Fruit fly (Drosophila melanogaster) whole organism, embryonic: ENCODE measurements around the gene Pgm1.
A peak's percentile ranks its signal among the peaks of the same experiment; 100 is the strongest.

Experiments used
- C15 ChIP-seq: fragments of 200-800 bp; sonication (Bioruptor generic); IDR thresholded peaks from 3 replicates; pipeline ENCODE4 v1.3.6; 2022; ENCODE audit warnings: missing biosample characterization, missing genetic modification characterization
- CG10543 ChIP-seq: fragments of 200-800 bp; sonication (Bioruptor generic); optimal IDR thresholded peaks from 3 replicates; lab custom pipeline; 2017; ENCODE audit warnings: missing biosample characterization, mild to moderate bottlenecking, missing genetic modification characterization, moderate library complexity
- CG11247 ChIP-seq: fragments of 200-800 bp; sonication (Bioruptor generic); IDR thresholded peaks from 2 replicates; pipeline ENCODE4 v1.3.6; 2022; ENCODE audit warnings: missing biosample characterization, missing genetic modification characterization
- CG12071 ChIP-seq: fragments of 200-800 bp; sonication (Bioruptor generic); optimal IDR thresholded peaks from 3 replicates; lab custom pipeline; 2018; ENCODE audit warnings: missing biosample characterization, mild to moderate bottlenecking, missing genetic modification characterization
- CG12104 ChIP-seq: fragments of 200-800 bp; sonication (Bioruptor generic); optimal IDR thresholded peaks from 3 replicates; lab custom pipeline; 2016; ENCODE audit warnings: missing biosample characterization, missing genetic modification characterization
- CG1233 ChIP-seq: fragments of 200-800 bp; sonication (Bioruptor generic); optimal IDR thresholded peaks from 4 replicates; lab custom pipeline; 2018; ENCODE audit warnings: missing biosample characterization, mild to moderate bottlenecking, missing genetic modification characterization
- CG12391 ChIP-seq: fragments of 200-800 bp; sonication (Bioruptor generic); optimal IDR thresholded peaks from 3 replicates; lab custom pipeline; 2018; ENCODE audit warnings: missing biosample characterization, mild to moderate bottlenecking, missing genetic modification characterization, moderate library complexity
- CG13123 ChIP-seq: fragments of 200-800 bp; sonication (Bioruptor generic); optimal IDR thresholded peaks from 2 replicates; lab custom pipeline; 2016; ENCODE audit warnings: missing biosample characterization, missing genetic modification characterization
- CG13775 ChIP-seq: fragments of 200-800 bp; sonication (Bioruptor generic); optimal IDR thresholded peaks from 3 replicates; lab custom pipeline; 2017; ENCODE audit warnings: missing biosample characterization, mild to moderate bottlenecking, missing genetic modification characterization
- CG14441 ChIP-seq: fragments of 200-800 bp; sonication (Bioruptor generic); IDR thresholded peaks from 2 replicates; pipeline ENCODE4 v1.3.6; 2022; ENCODE audit warnings: missing biosample characterization, missing genetic modification characterization
- CG16779 ChIP-seq: fragments of 200-800 bp; sonication (Bioruptor generic); IDR thresholded peaks from 2 replicates; pipeline ENCODE4 v1.3.6; 2022; ENCODE audit warnings: missing biosample characterization, missing genetic modification characterization
- CG17385 ChIP-seq: fragments of 200-800 bp; sonication (Bioruptor generic); optimal IDR thresholded peaks from 3 replicates; lab custom pipeline; 2018; ENCODE audit warnings: missing biosample characterization, mild to moderate bottlenecking, missing genetic modification characterization
- CG18262 ChIP-seq: fragments of 200-800 bp; optimal IDR thresholded peaks from 3 replicates; lab custom pipeline; 2019; ENCODE audit warnings: missing biosample characterization, mild to moderate bottlenecking, missing genetic modification characterization, moderate library complexity
- CG2199 ChIP-seq: fragments of 200-800 bp; sonication (Bioruptor generic); IDR thresholded peaks from 3 replicates; pipeline ENCODE4 v1.3.6; 2022; ENCODE audit warnings: missing biosample characterization, missing genetic modification characterization
- CG2202 ChIP-seq: fragments of 200-800 bp; sonication (Bioruptor generic); optimal IDR thresholded peaks from 2 replicates; lab custom pipeline; 2018; ENCODE audit warnings: missing biosample characterization, mild to moderate bottlenecking, missing genetic modification characterization
- CG3838 ChIP-seq: fragments of 200-800 bp; sonication (Bioruptor generic); optimal IDR thresholded peaks from 3 replicates; lab custom pipeline; 2016; ENCODE audit warnings: missing biosample characterization, missing genetic modification characterization
- CG43689 ChIP-seq: fragments of 200-800 bp; sonication (Bioruptor generic); IDR thresholded peaks from 2 replicates; pipeline ENCODE4 v1.3.6; 2022; ENCODE audit warnings: missing biosample characterization, missing genetic modification characterization
- CG4617 ChIP-seq: fragments of 200-800 bp; sonication (Bioruptor generic); optimal IDR thresholded peaks from 3 replicates; lab custom pipeline; 2016; ENCODE audit warnings: missing biosample characterization, missing genetic modification characterization, borderline replicate concordance
- CG8924 ChIP-seq: fragments of 200-800 bp; optimal IDR thresholded peaks from 3 replicates; lab custom pipeline; 2019; ENCODE audit warnings: missing biosample characterization, mild to moderate bottlenecking, missing genetic modification characterization, moderate library complexity
- CG9797 ChIP-seq: fragments of 200-800 bp; sonication (Bioruptor generic); optimal IDR thresholded peaks from 3 replicates; lab custom pipeline; 2018; ENCODE audit warnings: missing biosample characterization, mild to moderate bottlenecking, missing genetic modification characterization
- Ets97D ChIP-seq: fragments of 200-800 bp; sonication (Bioruptor generic); optimal IDR thresholded peaks from 3 replicates; lab custom pipeline; 2016; ENCODE audit warnings: missing biosample characterization, missing genetic modification characterization
- HmgZ ChIP-seq: fragments of 200-800 bp; sonication (Bioruptor generic); optimal IDR thresholded peaks from 2 replicates; lab custom pipeline; 2018; ENCODE audit warnings: missing biosample characterization, mild to moderate bottlenecking, missing genetic modification characterization
- Hr39 ChIP-seq: fragments of >200 bp; optimal IDR thresholded peaks from 2 replicates; lab custom pipeline; 2017
- MBD-R2 ChIP-seq: fragments of 200-800 bp; sonication (Bioruptor generic); IDR thresholded peaks from 2 replicates; pipeline ENCODE4 v1.3.6; 2022; ENCODE audit warnings: missing biosample characterization, missing genetic modification characterization
- Max ChIP-seq: fragments of 200-800 bp; sonication (Bioruptor generic); optimal IDR thresholded peaks from 2 replicates; lab custom pipeline; 2016; ENCODE audit warnings: missing biosample characterization, mild to moderate bottlenecking, missing genetic modification characterization
- Nf-YA ChIP-seq: fragments of 200-800 bp; sonication (Bioruptor generic); IDR thresholded peaks from 2 replicates; pipeline ENCODE4 v1.3.6; 2022; ENCODE audit warnings: missing biosample characterization, missing genetic modification characterization
- ab ChIP-seq: fragments of 200-800 bp; sonication (Bioruptor generic); optimal IDR thresholded peaks from 2 replicates; lab custom pipeline; 2016; ENCODE audit warnings: missing biosample characterization, missing genetic modification characterization
- bcd ChIP-seq: fragments of 200-800 bp; sonication (Bioruptor generic); optimal IDR thresholded peaks from 2 replicates; lab custom pipeline; 2017; ENCODE audit warnings: missing biosample characterization, mild to moderate bottlenecking, missing genetic modification characterization
- bowl ChIP-seq: fragments of 200-800 bp; sonication (Bioruptor generic); IDR thresholded peaks from 2 replicates; pipeline ENCODE4 v1.3.6; 2022; ENCODE audit warnings: missing biosample characterization, missing genetic modification characterization
- cad ChIP-seq: fragments of >200 bp; optimal IDR thresholded peaks from 2 replicates; lab custom pipeline; 2017; ENCODE audit warnings: missing biosample characterization, missing genetic modification characterization
- crc ChIP-seq: fragments of 200-800 bp; sonication (Bioruptor generic); optimal IDR thresholded peaks from 2 replicates; lab custom pipeline; 2016; ENCODE audit warnings: missing biosample characterization, missing genetic modification characterization
- dati ChIP-seq: fragments of 200-800 bp; sonication (Bioruptor generic); IDR thresholded peaks from 2 replicates; pipeline ENCODE4 v1.3.6; 2022; ENCODE audit warnings: missing biosample characterization, missing genetic modification characterization
- dpn ChIP-seq, 2 experiments: fragments of 200-800 bp; sonication (Bioruptor generic); optimal IDR thresholded peaks; 3 replicates each; lab custom pipeline; 2016; ENCODE audit warnings: missing biosample characterization in 2 of 2, missing genetic modification characterization in 2 of 2
- eve ChIP-seq, 2 experiments: fragments of >200 bp; optimal IDR thresholded peaks; 2 replicates each; lab custom pipeline; 2017; ENCODE audit warnings: missing biosample characterization in 2 of 2, missing genetic modification characterization in 2 of 2
- ftz-f1 ChIP-seq: fragments of 200-800 bp; sonication (Bioruptor generic); optimal IDR thresholded peaks from 2 replicates; lab custom pipeline; 2016; ENCODE audit warnings: missing biosample characterization, missing genetic modification characterization
- gsb ChIP-seq: fragments of 200-800 bp; sonication (Bioruptor generic); IDR thresholded peaks from 2 replicates; pipeline ENCODE4 v1.3.6; 2022; ENCODE audit warnings: missing biosample characterization, missing genetic modification characterization
- hkb ChIP-seq, 2 experiments: fragments of 200-800 bp in 1 of 2; fragments of >200 bp in 1 of 2; sonication (Bioruptor generic) in 1 of 2; IDR thresholded peaks in 1 of 2; optimal IDR thresholded peaks in 1 of 2; 2 replicates each; pipeline versions ENCODE4 v1.3.6 to Lab custom; 2017 to 2022; ENCODE audit warnings: missing biosample characterization in 1 of 2, missing genetic modification characterization in 1 of 2
- pita ChIP-seq: fragments of 200-800 bp; sonication (Bioruptor generic); optimal IDR thresholded peaks from 2 replicates; lab custom pipeline; 2017; ENCODE audit warnings: missing biosample characterization, mild to moderate bottlenecking, missing genetic modification characterization
- pros ChIP-seq: fragments of 200-800 bp; sonication (Bioruptor generic); optimal IDR thresholded peaks from 3 replicates; lab custom pipeline; 2019; ENCODE audit warnings: missing biosample characterization, mild to moderate bottlenecking, missing genetic modification characterization, moderate library complexity
- repo ChIP-seq: fragments of 200-800 bp; sonication (Bioruptor generic); optimal IDR thresholded peaks from 2 replicates; lab custom pipeline; 2016; ENCODE audit warnings: missing biosample characterization, missing genetic modification characterization
- schlank ChIP-seq: fragments of 200-800 bp; sonication (Bioruptor generic); optimal IDR thresholded peaks from 2 replicates; lab custom pipeline; 2018; ENCODE audit warnings: missing biosample characterization, mild to moderate bottlenecking, missing genetic modification characterization
- seq ChIP-seq: fragments of 200-800 bp; sonication (Bioruptor generic); IDR thresholded peaks from 2 replicates; pipeline ENCODE4 v1.3.6; 2022; ENCODE audit warnings: missing biosample characterization, missing genetic modification characterization
- sima ChIP-seq: fragments of 200-800 bp; sonication (Bioruptor generic); optimal IDR thresholded peaks from 2 replicates; lab custom pipeline; 2016; ENCODE audit warnings: missing biosample characterization, missing genetic modification characterization
- slbo ChIP-seq: fragments of 200-800 bp; sonication (Bioruptor generic); IDR thresholded peaks from 2 replicates; pipeline ENCODE4 v1.3.6; 2022; ENCODE audit warnings: missing biosample characterization, missing genetic modification characterization
- sob ChIP-seq: fragments of 200-800 bp; sonication (Bioruptor generic); IDR thresholded peaks from 2 replicates; pipeline ENCODE4 v1.3.6; 2022; ENCODE audit warnings: missing biosample characterization, missing genetic modification characterization
- stwl ChIP-seq: fragments of 200-800 bp; sonication (Bioruptor generic); optimal IDR thresholded peaks from 3 replicates; lab custom pipeline; 2018; ENCODE audit warnings: missing biosample characterization, mild to moderate bottlenecking, missing genetic modification characterization, moderate library complexity
- tgo ChIP-seq: fragments of 200-800 bp; sonication (Bioruptor generic); IDR thresholded peaks from 3 replicates; pipeline ENCODE4 v1.3.6; 2022; ENCODE audit warnings: missing biosample characterization, missing genetic modification characterization
- tio ChIP-seq: fragments of 200-800 bp; sonication (Bioruptor generic); optimal IDR thresholded peaks from 2 replicates; lab custom pipeline; 2017; ENCODE audit warnings: missing biosample characterization, missing genetic modification characterization, inconsistent platforms
- unpg ChIP-seq: fragments of 200-800 bp; sonication (Bioruptor generic); optimal IDR thresholded peaks from 3 replicates; lab custom pipeline; 2018; ENCODE audit warnings: missing biosample characterization, mild to moderate bottlenecking, missing genetic modification characterization, moderate library complexity
- vvl ChIP-seq: fragments of 200-800 bp; sonication (Bioruptor generic); IDR thresholded peaks from 2 replicates; pipeline ENCODE4 v1.3.6; 2022; ENCODE audit warnings: missing biosample characterization, missing genetic modification characterization
- yki ChIP-seq: fragments of >200 bp; optimal IDR thresholded peaks from 3 replicates; lab custom pipeline; 2018

Pgm1 gene

DNA sequence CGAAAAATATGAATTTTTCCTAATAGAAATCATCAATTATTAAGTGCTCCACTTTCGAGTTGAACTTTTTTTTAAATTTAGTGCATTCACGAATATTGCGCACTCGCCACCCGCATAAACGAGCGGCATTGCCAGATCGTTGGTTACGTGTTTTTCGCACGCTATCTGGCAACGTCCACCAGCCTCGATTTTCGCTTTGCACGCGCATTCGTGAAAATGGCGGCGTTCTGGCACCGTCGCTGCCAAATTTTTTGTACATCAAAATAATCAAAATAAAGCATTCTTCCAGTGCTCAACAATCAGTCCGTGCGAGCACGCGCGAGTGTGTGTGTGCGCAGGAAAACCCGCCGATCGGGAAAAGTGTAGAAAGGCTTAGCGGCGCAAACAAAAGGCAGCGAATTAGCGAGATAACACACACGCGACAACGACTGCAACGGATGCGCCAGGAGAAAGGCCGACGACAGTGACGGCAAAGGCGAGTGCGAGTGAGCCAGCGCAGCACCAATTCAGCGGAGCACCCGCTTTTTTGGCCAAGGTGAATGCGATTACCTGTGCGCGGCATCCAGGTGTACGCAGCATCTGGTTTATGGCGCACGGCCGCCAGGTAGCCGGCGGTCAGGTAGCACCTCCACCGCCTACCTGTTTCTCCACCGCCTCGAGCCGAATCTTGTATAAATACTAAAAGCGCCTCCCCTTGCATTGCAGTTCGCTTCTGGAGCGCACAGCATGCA is 14.6 kb downstream of the Pgm1 start (continued):
- TF ChIP-seq repo (GFP tag; lab: Kevin White, UChicago): peak; percentile 58
- 0 out of 2 replicates have a peak, but pooled peaks have one; percentile 23 for TF ChIP-seq gsb
- TF ChIP-seq Ets97D (GFP tag; lab: Kevin White, UChicago): peak; percentile 92
- no peak for TF ChIP-seq CG10543 (GFP tag; lab: Kevin White, UChicago)
- TF ChIP-seq unpg (GFP tag; lab: Kevin White, UChicago): peak; percentile 86
- TF ChIP-seq hkb (optimal IDR thresholded peaks at IDR 0.05; lab: Kevin White, UChicago): no peak
- TF ChIP-seq hkb (GFP tag; IDR thresholded peaks at IDR 0.05; lab: Robert Waterston, UW): peak; percentile 90
- TF ChIP-seq CG3838 (GFP tag; lab: Kevin White, UChicago): peak; percentile 46
- TF ChIP-seq stwl (tag; lab: Kevin White, UChicago): peak; percentile 13
- peak; percentile 90 for TF ChIP-seq CG12391 (tag; lab: Kevin White, UChicago)
- TF ChIP-seq CG12071 (GFP tag; lab: Kevin White, UChicago): no peak
- TF ChIP-seq crc (GFP tag; lab: Kevin White, UChicago): peak; percentile 77
- TF ChIP-seq slbo (GFP tag; lab: Robert Waterston, UW): peak; percentile 86
- TF ChIP-seq CG1233 (GFP tag; lab: Kevin White, UChicago): peak; percentile 79
- peak; percentile 91 for TF ChIP-seq CG8924 (tag; lab: Kevin White, UChicago)
- TF ChIP-seq HmgZ: peak; percentile 92
- no peak for TF ChIP-seq Hr39 (lab: Kevin White, UChicago)
- TF ChIP-seq pros (GFP tag; lab: Kevin White, UChicago): no peak
- peak; percentile 62 for TF ChIP-seq cad (GFP tag; lab: Kevin White, UChicago)
- no peak for TF ChIP-seq CG9797
- peak; percentile 30; the same call in 1 of the 2 replicates for TF ChIP-seq dati (GFP tag; lab: Robert Waterston, UW)
- TF ChIP-seq C15 (GFP tag; lab: Robert Waterston, UW): peak; percentile 68; the same call in 1 of the 3 replicates
- peak; percentile 84 for TF ChIP-seq bcd
- peak; percentile 83 for TF ChIP-seq seq (GFP tag; lab: Robert Waterston, UW)
- TF ChIP-seq pita: no peak
- TF ChIP-seq CG11247: peak; percentile 56
- TF ChIP-seq CG12104 (GFP tag; lab: Kevin White, UChicago): peak; percentile 89
- TF ChIP-seq CG17385: no peak
- TF ChIP-seq ftz-f1: peak; percentile 81
- no peak for TF ChIP-seq bowl (GFP tag; lab: Robert Waterston, UW)
- TF ChIP-seq dpn (GFP tag; optimal IDR thresholded peaks at IDR 0.05; lab: Kevin White, UChicago): peak; percentile 83 to 91
- peak; percentile 83 for TF ChIP-seq CG18262 (tag; lab: Kevin White, UChicago)
- peak; percentile 89 for TF ChIP-seq sob (GFP tag; lab: Robert Waterston, UW)
- TF ChIP-seq CG43689 (GFP tag; lab: Robert Waterston, UW): no peak
- peak; percentile 84 for TF ChIP-seq CG13775 (GFP tag; lab: Kevin White, UChicago)
- peak; percentile 64; the same call in 1 of the 2 replicates for TF ChIP-seq Nf-YA (GFP tag; lab: Robert Waterston, UW)
- TF ChIP-seq CG2202 (tag; lab: Kevin White, UChicago): peak; percentile 58
- TF ChIP-seq yki: no peak
- TF ChIP-seq CG14441 (GFP tag; lab: Robert Waterston, UW): peak; percentile 77
- peak; percentile 90 for TF ChIP-seq vvl (GFP tag; lab: Robert Waterston, UW)
- TF ChIP-seq CG13123 (GFP tag; lab: Kevin White, UChicago): peak; percentile 61
- peak; percentile 5 for TF ChIP-seq sima (GFP tag; lab: Kevin White, UChicago)
- peak; percentile 51 for TF ChIP-seq ab (GFP tag; lab: Kevin White, UChicago)
- no peak for TF ChIP-seq eve (GFP tag; optimal IDR thresholded peaks at IDR 0.05; lab: Kevin White, UChicago)
- TF ChIP-seq CG16779 (GFP tag; lab: Robert Waterston, UW): no peak
- peak; percentile 88 for TF ChIP-seq Max
- TF ChIP-seq MBD-R2: peak; percentile 67
- peak; percentile 78 for TF ChIP-seq tgo (GFP tag; lab: Robert Waterston, UW)
- TF ChIP-seq CG4617 (GFP tag; lab: Kevin White, UChicago): peak; percentile 88
- TF ChIP-seq CG2199: peak; percentile 78; the same call in 2 of the 3 replicates
- TF ChIP-seq schlank (tag; lab: Kevin White, UChicago): peak; percentile 60
- TF ChIP-seq tio: no peak
